Worm (Caenorhabditis elegans) whole organism, L3 larva: ENCODE results near the gene lgc-11.

ENCODE experiments used
- aly-2 ChIP-seq: fragments of 150-350 bp; optimal IDR thresholded peaks from 2 replicates; lab custom pipeline; 2014; ENCODE audit warnings: missing biosample characterization, missing genetic modification characterization
- ceh-9 ChIP-seq: sonication (generic microtip); optimal IDR thresholded peaks from 2 replicates; lab custom pipeline; 2018; ENCODE audit warnings: missing biosample characterization, missing genetic modification characterization
- fkh-10 ChIP-seq: sonication (generic microtip); optimal IDR thresholded peaks from 2 replicates; lab custom pipeline; 2017; ENCODE audit warnings: missing biosample characterization, missing genetic modification reagents, missing genetic modification characterization
- nhr-12 ChIP-seq: fragments of 150-350 bp; optimal IDR thresholded peaks from 2 replicates; lab custom pipeline; 2014; ENCODE audit warnings: missing biosample characterization, missing genetic modification characterization
- pha-4 ChIP-seq: fragments of 150-350 bp; optimal IDR thresholded peaks from 2 replicates; lab custom pipeline; 2014; ENCODE audit warnings: missing biosample characterization, missing genetic modification reagents, missing genetic modification characterization

ce11 chrX:7502807-7503206, 3.6 kb downstream of the lgc-11 start, which contains the start of gene F48E3.6:
- no peak for TF ChIP-seq fkh-10 (GFP tag; lab: Kevin White, UChicago)
- no peak for TF ChIP-seq ceh-9 (tag; lab: Kevin White, UChicago)
- no peak for TF ChIP-seq pha-4 (tag; lab: Kevin White, UChicago)
- no peak for TF ChIP-seq aly-2 (tag; lab: Kevin White, UChicago)
- TF ChIP-seq nhr-12 (tag; lab: Kevin White, UChicago): no peak
